Worm (Caenorhabditis elegans) whole organism, late embryonic: ENCODE results near the gene C15C8.5.

Source experiments
- che-1 ChIP-seq: sonication (generic microtip); optimal IDR thresholded peaks from 2 replicates; lab custom pipeline; 2016; ENCODE audit warnings: mild to moderate bottlenecking, missing genetic modification characterization, missing compliant biosample characterization
- hlh-30 ChIP-seq: sonication (generic microtip); optimal IDR thresholded peaks from 2 replicates; lab custom pipeline; 2017; ENCODE audit warnings: antibody characterized with exemption, missing genetic modification characterization, missing compliant biosample characterization; ENCODE audit not compliant: insufficient read depth

DNA sequence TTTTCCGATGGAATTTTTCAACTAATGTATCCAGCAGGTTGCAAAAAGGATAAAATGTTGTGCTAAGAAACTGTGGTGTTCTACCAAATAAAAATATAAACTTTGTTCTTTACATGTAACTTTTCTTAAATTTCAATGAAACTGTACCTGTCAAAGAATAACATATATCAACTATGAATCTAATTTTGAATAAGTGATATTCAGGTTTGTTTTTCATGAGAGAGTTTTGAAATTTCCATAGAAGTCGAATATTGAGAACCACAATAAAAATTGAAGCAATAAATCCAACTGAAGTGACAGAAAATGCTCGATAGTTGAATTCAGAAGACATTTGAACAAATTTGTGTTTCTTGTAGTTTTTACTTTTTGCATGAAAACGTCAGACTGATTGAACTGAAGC is 42.4 kb downstream of the C15C8.5 start, which contains the start of gene srbc-43:
- TF ChIP-seq hlh-30 (tag; lab: Kevin White, UChicago) (no peak), che-1 (tag; lab: Kevin White, UChicago) (no peak)
